Worm (Caenorhabditis elegans) whole organism, mixed stage, embryonic: ENCODE measurements around the gene cct-8.

Source experiments
- elt-1 ChIP-seq: sonication (generic microtip); optimal IDR thresholded peaks from 2 replicates; lab custom pipeline; 2017; ENCODE audit warnings: missing genetic modification characterization, mild to moderate bottlenecking, missing compliant biosample characterization, antibody characterized with exemption, moderate library complexity, borderline replicate concordance; ENCODE audit not compliant: insufficient read depth
- ham-2 ChIP-seq: fragments of 200-800 bp; sonication (Bioruptor generic); optimal IDR thresholded peaks from 2 replicates; lab custom pipeline; 2018; ENCODE audit warnings: mild to moderate bottlenecking, missing genetic modification characterization, missing compliant biosample characterization
- mab-5 ChIP-seq: fragments of 150-350 bp; optimal IDR thresholded peaks from 2 replicates; lab custom pipeline; 2014; ENCODE audit warnings: missing biosample characterization, missing genetic modification characterization
- mep-1 ChIP-seq: fragments of 150-350 bp; optimal IDR thresholded peaks from 2 replicates; lab custom pipeline; 2017; ENCODE audit warnings: missing biosample characterization, missing genetic modification reagents, missing genetic modification characterization, inconsistent platforms
- nhr-28 ChIP-seq: fragments of 150-350 bp; optimal IDR thresholded peaks from 2 replicates; lab custom pipeline; 2014; ENCODE audit warnings: missing biosample characterization, missing genetic modification characterization
- nhr-76 ChIP-seq: sonication (generic microtip); optimal IDR thresholded peaks from 2 replicates; lab custom pipeline; 2017; ENCODE audit warnings: missing biosample characterization, missing genetic modification characterization
- pha-4 ChIP-seq: fragments of 150-350 bp; optimal IDR thresholded peaks from 2 replicates; lab custom pipeline; 2018; ENCODE audit warnings: missing biosample characterization, missing genetic modification reagents, missing genetic modification characterization
- snpc-4 ChIP-seq: fragments of 150-350 bp; optimal IDR thresholded peaks from 2 replicates; lab custom pipeline; 2014; ENCODE audit warnings: missing biosample characterization, missing genetic modification characterization
- ztf-11 ChIP-seq: fragments of 150-350 bp; optimal IDR thresholded peaks from 2 replicates; lab custom pipeline; 2014; ENCODE audit warnings: missing biosample characterization, missing genetic modification characterization

DNA sequence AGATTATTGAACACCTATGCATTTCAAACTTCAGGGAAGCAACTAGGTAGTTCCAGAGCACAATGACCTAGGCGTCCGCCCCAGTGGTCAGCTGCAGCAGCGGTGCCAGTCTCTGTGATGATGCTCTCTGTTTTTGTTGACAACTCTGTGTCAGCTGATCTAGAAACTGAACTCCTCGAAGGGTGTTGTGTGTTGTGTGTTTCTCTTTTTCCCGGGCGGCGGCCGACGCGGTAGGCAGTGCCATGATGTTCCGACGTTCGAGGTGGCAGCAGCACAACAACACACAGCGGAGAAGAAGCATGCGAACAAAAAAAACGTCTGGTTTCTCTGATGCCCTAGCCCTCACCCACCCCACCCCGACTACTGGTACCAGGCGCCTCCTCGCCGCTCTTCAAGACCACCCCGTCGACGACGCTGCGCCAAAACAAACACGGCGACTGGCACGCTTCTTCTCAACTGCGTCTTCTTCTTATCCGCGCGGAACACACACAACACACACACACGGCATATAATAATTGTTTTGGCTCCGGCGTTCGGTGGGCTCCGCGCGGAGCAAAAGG lies 29.4 kb downstream of the cct-8 start:
- TF ChIP-seq mep-1 (tag; lab: Kevin White, UChicago) = no peak
- no peak for TF ChIP-seq pha-4 (tag; lab: Kevin White, UChicago)
- TF ChIP-seq snpc-4 = no peak
- no peak for TF ChIP-seq nhr-76 (tag; lab: Kevin White, UChicago)
- TF ChIP-seq ham-2 (GFP tag; lab: Kevin White, UChicago) = no peak
- no peak for TF ChIP-seq ztf-11 (tag; lab: Kevin White, UChicago)
- no peak for TF ChIP-seq mab-5
- TF ChIP-seq nhr-28 (tag; lab: Kevin White, UChicago) = no peak
- no peak for TF ChIP-seq elt-1
